Comparison of ENCODE assay signal across 4 fruit fly cellular contexts in the genomic region with DNA sequence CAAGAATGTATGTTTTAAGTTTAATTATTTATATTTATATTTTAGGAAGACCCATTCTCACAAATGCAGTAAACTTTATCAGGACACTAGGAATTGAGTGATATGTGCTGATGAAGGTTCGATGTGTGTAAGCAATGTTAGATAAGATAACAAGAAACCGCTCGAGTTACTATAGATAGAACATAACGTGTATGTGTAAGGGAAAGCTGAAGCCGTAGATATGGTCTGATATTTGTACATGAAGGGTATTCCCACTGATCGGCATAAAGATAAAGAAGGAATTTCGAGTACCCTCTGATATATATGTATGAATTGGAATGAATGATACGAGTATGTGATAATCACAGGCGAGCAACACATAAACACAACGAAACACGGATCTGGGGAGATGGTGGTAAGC.
TF ChIP-seq lines count a peak whose summit lies in the region.

No protein-coding gene starts in this region.

- no peak for TF ChIP-seq CTCF in whole organism, embryonic (GFP tag; optimal IDR thresholded peaks at IDR 0.05; lab: Kevin White, UChicago)

TF ChIP-seq in whole organism, adult, 20 proteins besides CTCF, POLR2A, EP300 and RAD21:
- TF ChIP-seq CG5204 (GFP tag; optimal IDR thresholded peaks at IDR 0.05; lab: Kevin White, UChicago) (no peak), Crg-1 (GFP tag; optimal IDR thresholded peaks at IDR 0.05; lab: Kevin White, UChicago) (no peak), kay (GFP tag; lab: Kevin White, UChicago; ENCODE audit: borderline replicate concordance) (no peak), cic (GFP tag; optimal IDR thresholded peaks at IDR 0.05; lab: Kevin White, UChicago) (peak; percentile 18)

TF ChIP-seq in whole organism, embryonic, 481 proteins besides CTCF, POLR2A, EP300 and RAD21 (continues in another document):
- TF ChIP-seq Ptx1 (GFP tag; IDR thresholded peaks at IDR 0.05; lab: Robert Waterston, UW): no peak
- peak; percentile 98 for TF ChIP-seq grn (GFP tag; optimal IDR thresholded peaks at IDR 0.05; lab: Kevin White, UChicago)
- no peak for TF ChIP-seq bab2 (GFP tag; optimal IDR thresholded peaks at IDR 0.05; lab: Kevin White, UChicago)
- TF ChIP-seq CG11504 (tag; optimal IDR thresholded peaks at IDR 0.05; lab: Kevin White, UChicago): no peak
- TF ChIP-seq Mad (GFP tag; optimal IDR thresholded peaks at IDR 0.05; lab: Kevin White, UChicago): no peak
- no peak for TF ChIP-seq CG7987 (GFP tag; optimal IDR thresholded peaks at IDR 0.05; lab: Kevin White, UChicago)
- no peak for TF ChIP-seq Dref (GFP tag; IDR thresholded peaks at IDR 0.05; lab: Robert Waterston, UW)
- no peak for TF ChIP-seq Gug (GFP tag; IDR thresholded peaks at IDR 0.05; lab: Robert Waterston, UW)
- TF ChIP-seq sd (tag; optimal IDR thresholded peaks at IDR 0.05; lab: Kevin White, UChicago): peak; percentile 99
- no peak for TF ChIP-seq Dad (GFP tag; optimal IDR thresholded peaks at IDR 0.05; lab: Kevin White, UChicago)
- no peak for TF ChIP-seq CG3995 (GFP tag; optimal IDR thresholded peaks at IDR 0.05; lab: Kevin White, UChicago)
- TF ChIP-seq CG11247 (GFP tag; IDR thresholded peaks at IDR 0.05; lab: Robert Waterston, UW): no peak
- no peak for TF ChIP-seq MBD-R2 (GFP tag; IDR thresholded peaks at IDR 0.05; lab: Robert Waterston, UW)
- TF ChIP-seq ato (GFP tag; IDR thresholded peaks at IDR 0.05; lab: Robert Waterston, UW; ENCODE audit: partially characterized antibody): no peak
- no peak for TF ChIP-seq CG11560 (tag; IDR thresholded peaks at IDR 0.05; lab: Robert Waterston, UW)
- TF ChIP-seq pho (GFP tag; optimal IDR thresholded peaks at IDR 0.05; lab: Kevin White, UChicago): no peak
- TF ChIP-seq CG11695 (GFP tag; IDR thresholded peaks at IDR 0.05; lab: Robert Waterston, UW): no peak
- TF ChIP-seq Asciz (GFP tag; optimal IDR thresholded peaks at IDR 0.05; lab: Kevin White, UChicago): no peak
- no peak for TF ChIP-seq CG2678 (tag; optimal IDR thresholded peaks at IDR 0.05; lab: Kevin White, UChicago)
- no peak for TF ChIP-seq tna (GFP tag; IDR thresholded peaks at IDR 0.05; lab: Robert Waterston, UW; ENCODE audit: partially characterized antibody)
- no peak for TF ChIP-seq Poxn (GFP tag; IDR thresholded peaks at IDR 0.05; lab: Robert Waterston, UW)
- no peak for TF ChIP-seq CG15514 (GFP tag; optimal IDR thresholded peaks at IDR 0.05; lab: Kevin White, UChicago)
- no peak for TF ChIP-seq Fer1 (GFP tag; optimal IDR thresholded peaks at IDR 0.05; lab: Kevin White, UChicago)
- no peak for TF ChIP-seq tx (GFP tag; optimal IDR thresholded peaks at IDR 0.05; lab: Kevin White, UChicago)
- no peak for TF ChIP-seq sisA (GFP tag; IDR thresholded peaks at IDR 0.05; lab: Robert Waterston, UW)
- TF ChIP-seq Gsc (GFP tag; IDR thresholded peaks at IDR 0.05; lab: Robert Waterston, UW): no peak
- no peak for TF ChIP-seq lab (GFP tag; optimal IDR thresholded peaks at IDR 0.05; lab: Kevin White, UChicago)
- no peak for TF ChIP-seq CG4424 (GFP tag; optimal IDR thresholded peaks at IDR 0.05; lab: Kevin White, UChicago)
- TF ChIP-seq CG18599 (GFP tag; optimal IDR thresholded peaks at IDR 0.05; lab: Kevin White, UChicago): no peak

TF ChIP-seq in whole organism, prepupa, 60 proteins besides CTCF, POLR2A, EP300 and RAD21:
- TF ChIP-seq CG9139 (GFP tag; optimal IDR thresholded peaks at IDR 0.05; lab: Kevin White, UChicago) (no peak), vri (GFP tag; optimal IDR thresholded peaks at IDR 0.05; lab: Kevin White, UChicago) (peak; percentile 43)

TF ChIP-seq in whole organism, wandering third instar larva, 38 proteins besides CTCF, POLR2A, EP300 and RAD21:
- no peak for TF ChIP-seq Rel (GFP tag; optimal IDR thresholded peaks at IDR 0.05; lab: Kevin White, UChicago)
- TF ChIP-seq Rel (tag; optimal IDR thresholded peaks at IDR 0.05; lab: Kevin White, UChicago): peak; percentile 91
- TF ChIP-seq lola (GFP tag; optimal IDR thresholded peaks at IDR 0.05; lab: Kevin White, UChicago): no peak
- no peak for TF ChIP-seq br (GFP tag; optimal IDR thresholded peaks at IDR 0.05; lab: Kevin White, UChicago)
